Fruit fly (Drosophila melanogaster) whole organism, embryonic: ENCODE results near the gene MSAmiP.

Experiments used
- Atf-2 ChIP-seq: fragments of 200-800 bp; sonication (Bioruptor generic); optimal IDR thresholded peaks from 2 replicates; lab custom pipeline; 2016; ENCODE audit warnings: missing biosample characterization, missing genetic modification characterization
- Atf6 ChIP-seq: fragments of 200-800 bp; sonication (Bioruptor generic); IDR thresholded peaks from 2 replicates; pipeline ENCODE4 v1.3.6; 2022; ENCODE audit warnings: missing biosample characterization, missing genetic modification characterization
- Blimp-1 ChIP-seq: fragments of 200-800 bp; sonication (Bioruptor generic); optimal IDR thresholded peaks from 3 replicates; lab custom pipeline; 2018; ENCODE audit warnings: missing biosample characterization, missing genetic modification characterization, mild to moderate bottlenecking, moderate library complexity, missing genetic modification reagents
- CG10959 ChIP-seq: fragments of 200-800 bp; sonication (Bioruptor generic); IDR thresholded peaks from 2 replicates; pipeline ENCODE4 v1.3.6; 2022; ENCODE audit warnings: missing biosample characterization, missing genetic modification characterization
- CG10979 ChIP-seq: fragments of 200-800 bp; sonication (Bioruptor generic); optimal IDR thresholded peaks from 2 replicates; lab custom pipeline; 2018; ENCODE audit warnings: missing biosample characterization, mild to moderate bottlenecking, missing genetic modification characterization, moderate library complexity
- CG11560 ChIP-seq: fragments of 200-800 bp; sonication (Bioruptor generic); IDR thresholded peaks from 3 replicates; pipeline ENCODE4 v1.3.6; 2022; ENCODE audit warnings: missing biosample characterization, missing genetic modification characterization
- CG13424 ChIP-seq: fragments of 200-800 bp; sonication (Bioruptor generic); optimal IDR thresholded peaks from 2 replicates; lab custom pipeline; 2019; ENCODE audit warnings: missing biosample characterization, mild to moderate bottlenecking, missing genetic modification characterization, moderate library complexity
- CG17612 ChIP-seq: fragments of 200-800 bp; sonication (Bioruptor generic); IDR thresholded peaks from 2 replicates; pipeline ENCODE4 v1.3.6; 2022; ENCODE audit warnings: missing biosample characterization, missing genetic modification characterization
- CG2120 ChIP-seq: fragments of 200-800 bp; sonication (Bioruptor generic); optimal IDR thresholded peaks from 3 replicates; lab custom pipeline; 2016; ENCODE audit warnings: missing biosample characterization, missing genetic modification characterization
- CG4424 ChIP-seq: fragments of 200-800 bp; sonication (Bioruptor generic); optimal IDR thresholded peaks from 3 replicates; lab custom pipeline; 2016; ENCODE audit warnings: missing biosample characterization, missing genetic modification characterization
- CG6272 ChIP-seq: fragments of 200-800 bp; sonication (Bioruptor generic); IDR thresholded peaks from 2 replicates; pipeline ENCODE4 v1.3.6; 2022; ENCODE audit warnings: missing biosample characterization, missing genetic modification characterization
- CG6813 ChIP-seq: fragments of 200-800 bp; sonication (Bioruptor generic); optimal IDR thresholded peaks from 2 replicates; lab custom pipeline; 2017; ENCODE audit warnings: missing biosample characterization, missing genetic modification characterization, mild to moderate bottlenecking, moderate library complexity, missing genetic modification reagents
- CG9727 ChIP-seq: fragments of 200-800 bp; sonication (Bioruptor generic); optimal IDR thresholded peaks from 3 replicates; lab custom pipeline; 2017; ENCODE audit warnings: missing biosample characterization, mild to moderate bottlenecking, missing genetic modification characterization
- CTCF ChIP-seq: fragments of 200-800 bp; sonication (Bioruptor generic); optimal IDR thresholded peaks from 2 replicates; lab custom pipeline; 2017; ENCODE audit warnings: missing biosample characterization, mild to moderate bottlenecking, missing genetic modification characterization, moderate library complexity
- H15 ChIP-seq: fragments of 200-800 bp; sonication (Bioruptor generic); IDR thresholded peaks from 3 replicates; pipeline ENCODE4 v1.3.6; 2022; ENCODE audit warnings: missing biosample characterization, missing genetic modification characterization
- HLH54F ChIP-seq: fragments of 200-800 bp; sonication (Bioruptor generic); optimal IDR thresholded peaks from 3 replicates; lab custom pipeline; 2016; ENCODE audit warnings: missing biosample characterization, missing genetic modification characterization
- Mes4 ChIP-seq: fragments of 200-800 bp; sonication (Bioruptor generic); optimal IDR thresholded peaks from 2 replicates; lab custom pipeline; 2016; ENCODE audit warnings: missing biosample characterization, missing genetic modification characterization
- NFAT ChIP-seq: fragments of 200-800 bp; sonication (Bioruptor generic); IDR thresholded peaks from 2 replicates; pipeline ENCODE4 v1.3.6; 2022; ENCODE audit warnings: missing biosample characterization, missing genetic modification characterization
- Nf-YA ChIP-seq: fragments of 200-800 bp; sonication (Bioruptor generic); IDR thresholded peaks from 2 replicates; pipeline ENCODE4 v1.3.6; 2022; ENCODE audit warnings: missing biosample characterization, missing genetic modification characterization
- PHDP ChIP-seq: fragments of 200-800 bp; sonication (Bioruptor generic); optimal IDR thresholded peaks from 3 replicates; lab custom pipeline; 2018; ENCODE audit warnings: missing biosample characterization, mild to moderate bottlenecking, missing genetic modification characterization, moderate library complexity
- Trl ChIP-seq, 3 experiments: fragments of >200 bp in 2 of 3; fragments of 200-800 bp in 1 of 3; sonication (Bioruptor generic) in 1 of 3; optimal IDR thresholded peaks; 2 replicates in 1 of 3; 3 replicates in 2 of 3; lab custom pipeline; 2016 to 2017; ENCODE audit warnings: missing biosample characterization in 1 of 3, missing genetic modification characterization in 1 of 3
- Xrp1 ChIP-seq: fragments of 200-800 bp; sonication (Bioruptor generic); IDR thresholded peaks from 2 replicates; pipeline ENCODE4 v1.3.6; 2022; ENCODE audit warnings: missing biosample characterization, missing genetic modification characterization
- abd-A ChIP-seq: fragments of 200-800 bp; sonication (Bioruptor generic); optimal IDR thresholded peaks from 3 replicates; lab custom pipeline; 2019; ENCODE audit warnings: missing biosample characterization, mild to moderate bottlenecking, missing genetic modification characterization, moderate library complexity
- ac ChIP-seq: fragments of 200-800 bp; sonication (Bioruptor generic); optimal IDR thresholded peaks from 3 replicates; lab custom pipeline; 2017; ENCODE audit warnings: missing biosample characterization, mild to moderate bottlenecking, missing genetic modification characterization
- amos ChIP-seq: fragments of 200-800 bp; sonication (Bioruptor generic); IDR thresholded peaks from 2 replicates; pipeline ENCODE4 v1.3.6; 2022; ENCODE audit warnings: missing biosample characterization, missing genetic modification characterization; ENCODE audit not compliant: partially characterized antibody
- ase ChIP-seq: fragments of 200-800 bp; sonication (Bioruptor generic); IDR thresholded peaks from 3 replicates; pipeline ENCODE4 v1.3.6; 2022; ENCODE audit warnings: missing biosample characterization, missing genetic modification characterization
- ash1 ChIP-seq: fragments of 200-800 bp; sonication (Bioruptor generic); optimal IDR thresholded peaks from 2 replicates; lab custom pipeline; 2018; ENCODE audit warnings: missing biosample characterization, mild to moderate bottlenecking, missing genetic modification characterization
- cad ChIP-seq: fragments of >200 bp; optimal IDR thresholded peaks from 2 replicates; lab custom pipeline; 2017; ENCODE audit warnings: missing biosample characterization, missing genetic modification characterization
- dmrt11E ChIP-seq: fragments of 200-800 bp; sonication (Bioruptor generic); optimal IDR thresholded peaks from 3 replicates; lab custom pipeline; 2018; ENCODE audit warnings: missing biosample characterization, mild to moderate bottlenecking, missing genetic modification characterization, moderate library complexity
- insv ChIP-seq, 2 experiments: fragments of 200-800 bp; sonication (Bioruptor generic); optimal IDR thresholded peaks; 3 replicates each; lab custom pipeline; 2016 to 2018; ENCODE audit warnings: missing biosample characterization in 2 of 2, missing genetic modification characterization in 2 of 2
- kni ChIP-seq: fragments of 200-800 bp; sonication (Bioruptor generic); optimal IDR thresholded peaks from 3 replicates; lab custom pipeline; 2017; ENCODE audit warnings: mild to moderate bottlenecking, missing biosample characterization, missing genetic modification reagents, missing genetic modification characterization
- lmd ChIP-seq: fragments of 200-800 bp; sonication (Bioruptor generic); IDR thresholded peaks from 2 replicates; pipeline ENCODE4 v1.3.6; 2022; ENCODE audit warnings: missing biosample characterization, missing genetic modification characterization
- onecut ChIP-seq: fragments of 200-800 bp; sonication (Bioruptor generic); IDR thresholded peaks from 2 replicates; pipeline ENCODE4 v1.3.6; 2022; ENCODE audit warnings: missing biosample characterization, missing genetic modification characterization
- pros ChIP-seq: fragments of 200-800 bp; sonication (Bioruptor generic); optimal IDR thresholded peaks from 3 replicates; lab custom pipeline; 2019; ENCODE audit warnings: missing biosample characterization, mild to moderate bottlenecking, missing genetic modification characterization, moderate library complexity
- sens-2 ChIP-seq: fragments of 200-800 bp; sonication (Bioruptor generic); IDR thresholded peaks from 2 replicates; pipeline ENCODE4 v1.3.6; 2022; ENCODE audit warnings: missing biosample characterization, missing genetic modification characterization
- sna ChIP-seq: fragments of 200-800 bp; sonication (Bioruptor generic); IDR thresholded peaks from 2 replicates; pipeline ENCODE4 v1.3.6; 2022; ENCODE audit warnings: missing biosample characterization, missing genetic modification characterization; ENCODE audit not compliant: partially characterized antibody
- sob ChIP-seq: fragments of 200-800 bp; sonication (Bioruptor generic); IDR thresholded peaks from 2 replicates; pipeline ENCODE4 v1.3.6; 2022; ENCODE audit warnings: missing biosample characterization, missing genetic modification characterization
- trh ChIP-seq: fragments of 200-800 bp; sonication (Bioruptor generic); optimal IDR thresholded peaks from 2 replicates; lab custom pipeline; 2016; ENCODE audit warnings: missing biosample characterization, missing genetic modification characterization
- wdn ChIP-seq: fragments of 200-800 bp; sonication (Bioruptor generic); IDR thresholded peaks from 2 replicates; pipeline ENCODE4 v1.3.6; 2022; ENCODE audit warnings: missing biosample characterization, missing genetic modification characterization
- z ChIP-seq: fragments of 200-800 bp; sonication (Bioruptor generic); IDR thresholded peaks from 3 replicates; pipeline ENCODE4 v1.3.6; 2022; ENCODE audit warnings: missing biosample characterization, missing genetic modification characterization
- zen ChIP-seq: fragments of 200-800 bp; sonication (Bioruptor generic); optimal IDR thresholded peaks from 3 replicates; lab custom pipeline; 2018; ENCODE audit warnings: missing biosample characterization, mild to moderate bottlenecking, missing genetic modification characterization, moderate library complexity

The MSAmiP gene

dm6 chr3R:16834294-16835003 is 61.6 kb downstream of the MSAmiP start (continued):
- TF ChIP-seq trh (no peak), wdn (GFP tag; lab: Robert Waterston, UW) (no peak), sens-2 (0 out of 2 replicates have a peak, but pooled peaks have one; percentile 28), CG10979 (tag; lab: Kevin White, UChicago) (peak; percentile 61), sna (GFP tag; lab: Robert Waterston, UW) (no peak), H15 (peak; percentile 55; the same call in 2 of the 3 replicates), CG6813 (GFP tag; lab: Kevin White, UChicago) (peak; percentile 46), CG6272 (GFP tag; lab: Robert Waterston, UW) (no peak), dmrt11E (peak; percentile 59), zen (peak; percentile 57), CG9727 (peak; percentile 13), Mes4 (GFP tag; lab: Kevin White, UChicago) (peak; percentile 39), CG2120 (GFP tag; lab: Kevin White, UChicago) (no peak), insv (GFP tag; optimal IDR thresholded peaks at IDR 0.05; lab: Kevin White, UChicago) (peak in 1 of 2 experiments; percentile 62), CG17612 (GFP tag; lab: Robert Waterston, UW) (no peak)

- TF ChIP-seq sob (GFP tag; lab: Robert Waterston, UW): no peak
- peak; percentile 92 for TF ChIP-seq cad (GFP tag; lab: Kevin White, UChicago)
- TF ChIP-seq NFAT: no peak
- TF ChIP-seq ac (GFP tag; lab: Kevin White, UChicago): no peak
- no peak for TF ChIP-seq Blimp-1 (GFP tag; lab: Kevin White, UChicago)
- no peak for TF ChIP-seq ase
- TF ChIP-seq Atf-2 (GFP tag; lab: Kevin White, UChicago): no peak
- TF ChIP-seq onecut: peak; percentile 59; the same call in 1 of the 2 replicates
- no peak for TF ChIP-seq CG11560 (tag; lab: Robert Waterston, UW)
- TF ChIP-seq CG4424 (GFP tag; lab: Kevin White, UChicago): no peak
- TF ChIP-seq wdn (GFP tag; lab: Robert Waterston, UW): no peak
- TF ChIP-seq CG13424: no peak
- peak; percentile 3 for TF ChIP-seq CTCF (GFP tag; lab: Kevin White, UChicago)
- no peak for TF ChIP-seq Xrp1 (GFP tag; lab: Robert Waterston, UW)
- TF ChIP-seq z: peak; percentile 96
- TF ChIP-seq Nf-YA (GFP tag; lab: Robert Waterston, UW): no peak
- TF ChIP-seq HLH54F: no peak
- no peak for TF ChIP-seq amos
- no peak for TF ChIP-seq lmd (GFP tag; lab: Robert Waterston, UW)
- no peak for TF ChIP-seq Atf6 (GFP tag; lab: Robert Waterston, UW)
- no peak for TF ChIP-seq Trl (optimal IDR thresholded peaks at IDR 0.05; lab: Kevin White, UChicago)
- TF ChIP-seq Trl (GFP tag; optimal IDR thresholded peaks at IDR 0.05; lab: Kevin White, UChicago): no peak
- no peak for TF ChIP-seq CG10959
- peak; percentile 52 for TF ChIP-seq ash1 (GFP tag; lab: Kevin White, UChicago)
- peak; percentile 38 for TF ChIP-seq pros (GFP tag; lab: Kevin White, UChicago)
- TF ChIP-seq kni (GFP tag; lab: Kevin White, UChicago): peak; percentile 55
- TF ChIP-seq PHDP (tag; lab: Kevin White, UChicago): no peak
- peak; percentile 96 for TF ChIP-seq abd-A
These were observed 63.1 kb downstream of the MSAmiP start for dm6 chr3R:16833022-16833421.
